Worm (Caenorhabditis elegans): Measurements from ENCODE around the gene srh-72.
A peak's percentile ranks its signal among the peaks of the same experiment; 100 is the strongest.

Gene srh-72

ce11 chrII:1676088-1676487 is 35.7 kb upstream of the srh-72 start, which contains the start of gene fbxb-17:
fbxb-17 (plus strand) TSS chrII:1676388.
- TF ChIP-seq athp-1 (tag; optimal IDR thresholded peaks at IDR 0.05) (no peak), F52B5.7 (tag; optimal IDR thresholded peaks at IDR 0.05) (no peak), F33H1.4 (GFP tag; IDR thresholded peaks at IDR 0.05) (no peak), tbx-9 (tag; optimal IDR thresholded peaks at IDR 0.05; ENCODE audit: borderline replicate concordance) (no peak), hlh-26 (GFP tag; conservative IDR thresholded peaks at IDR 0.05) (no peak), zfh-2 (GFP tag; conservative IDR thresholded peaks at IDR 0.05) (no peak), F37B4.10 (GFP tag; IDR thresholded peaks at IDR 0.05) (no peak), mxl-1 (tag; optimal IDR thresholded peaks at IDR 0.05) (no peak), F39B2.1 (GFP tag; IDR thresholded peaks at IDR 0.05) (no peak), attf-5 (GFP tag; optimal IDR thresholded peaks at IDR 0.05) (no peak), tlf-1 (GFP tag; optimal IDR thresholded peaks at IDR 0.05) (no peak), ceh-79 (tag; optimal IDR thresholded peaks at IDR 0.05) (no peak)

- TF ChIP-seq zfh-2 (GFP tag; conservative IDR thresholded peaks at IDR 0.05) (peak; percentile 29; the same call in 1 of the 2 replicates), efl-1 (GFP tag; optimal IDR thresholded peaks at IDR 0.05) (no peak), him-1 (tag; optimal IDR thresholded peaks at IDR 0.05) (no peak), Y79H2A.3 (GFP tag; conservative IDR thresholded peaks at IDR 0.05) (no peak), B0261.1 (tag; optimal IDR thresholded peaks at IDR 0.05) (no peak), unc-130 (GFP tag; optimal IDR thresholded peaks at IDR 0.05) (no peak), repo-1 (tag; optimal IDR thresholded peaks at IDR 0.05) (no peak), aptf-2 (GFP tag; conservative IDR thresholded peaks at IDR 0.05) (no peak)
These were observed 32.3 kb upstream of the srh-72 start for ce11 chrII:1672673-1673072.

ce11 chrII:1670985-1671384 is 30.6 kb upstream of the srh-72 start:
- no peak for TF ChIP-seq ekl-4 (GFP tag; IDR thresholded peaks at IDR 0.05)
- 0 out of 2 replicates have a peak, but pooled peaks have one; percentile 33 for TF ChIP-seq zfh-2 (GFP tag; conservative IDR thresholded peaks at IDR 0.05)

ce11 chrII:1670260-1670879 is 30.0 kb upstream of the srh-72 start, which contains the start of gene nhx-6:
nhx-6 (plus strand) TSS chrII:1670829.
- TF ChIP-seq nhr-80 (tag; optimal IDR thresholded peaks at IDR 0.05) (peak; percentile 47), dox-1 (GFP tag; IDR thresholded peaks at IDR 0.05) (0 out of 2 replicates have a peak, but pooled peaks have one; percentile 17), hlh-26 (GFP tag; conservative IDR thresholded peaks at IDR 0.05) (no peak)

- no peak for TF ChIP-seq ztf-3 (GFP tag; optimal IDR thresholded peaks at IDR 0.05)
- TF ChIP-seq ekl-4 (GFP tag; IDR thresholded peaks at IDR 0.05): no peak
- TF ChIP-seq let-526 (GFP tag; IDR thresholded peaks at IDR 0.05): no peak
- no peak for TF ChIP-seq F22D6.2 (tag; optimal IDR thresholded peaks at IDR 0.05)
- TF ChIP-seq fkh-3 (tag; optimal IDR thresholded peaks at IDR 0.05): no peak
- no peak for TF ChIP-seq hlh-26 (GFP tag; conservative IDR thresholded peaks at IDR 0.05)
- TF ChIP-seq hsf-1 (GFP tag; IDR thresholded peaks at IDR 0.05): no peak
- TF ChIP-seq hmg-1.2 (GFP tag; IDR thresholded peaks at IDR 0.05): no peak
- no peak for TF ChIP-seq rec-8 (tag; optimal IDR thresholded peaks at IDR 0.05)
- no peak for TF ChIP-seq mel-28 (tag; optimal IDR thresholded peaks at IDR 0.05; ENCODE audit: borderline replicate concordance)
- no peak for TF ChIP-seq Y53F4B.3 (GFP tag; IDR thresholded peaks at IDR 0.05)
- no peak for TF ChIP-seq madf-6 (GFP tag; IDR thresholded peaks at IDR 0.05)
- no peak for TF ChIP-seq F23B12.7 (tag; optimal IDR thresholded peaks at IDR 0.05; ENCODE audit: insufficient read depth)
- TF ChIP-seq ccch-3 (GFP tag; optimal IDR thresholded peaks at IDR 0.05): no peak
- no peak for TF ChIP-seq rpc-1 (optimal IDR thresholded peaks at IDR 0.05)
- TF ChIP-seq rpc-1 (tag; optimal IDR thresholded peaks at IDR 0.05): no peak
- no peak for TF ChIP-seq lir-1 (GFP tag; conservative IDR thresholded peaks at IDR 0.05)
- TF ChIP-seq let-607 (tag; optimal IDR thresholded peaks at IDR 0.05): no peak
- TF ChIP-seq lin-35 (GFP tag; optimal IDR thresholded peaks at IDR 0.05): no peak
- no peak for TF ChIP-seq egl-44 (GFP tag; IDR thresholded peaks at IDR 0.05)
- no peak for TF ChIP-seq K11D2.4 (GFP tag; IDR thresholded peaks at IDR 0.05)
These were observed 28.5 kb upstream of the srh-72 start, which contains the start of gene srw-97 for ce11 chrII:1668913-1669312. srw-97 (minus strand) TSS chrII:1669013.

Data from whole organism, young adult.